Fruit fly (Drosophila melanogaster) whole organism, prepupa: Measurements from ENCODE around the gene CG14543.

Source experiments
- CG10631 ChIP-seq: fragments of 200-800 bp; sonication (Bioruptor generic); optimal IDR thresholded peaks from 2 replicates; lab custom pipeline; 2016; ENCODE audit warnings: missing biosample characterization, missing genetic modification characterization
- CG10669 ChIP-seq: fragments of 200-800 bp; sonication (Bioruptor generic); optimal IDR thresholded peaks from 3 replicates; lab custom pipeline; 2018; ENCODE audit warnings: missing biosample characterization, mild to moderate bottlenecking, missing genetic modification characterization, moderate library complexity
- CG11294 ChIP-seq: fragments of 200-800 bp; sonication (Bioruptor generic); IDR thresholded peaks from 2 replicates; pipeline ENCODE4 v1.3.6; 2022; ENCODE audit warnings: missing biosample characterization, missing genetic modification characterization
- CG11762 ChIP-seq: fragments of 200-800 bp; sonication (Bioruptor generic); optimal IDR thresholded peaks from 3 replicates; lab custom pipeline; 2016; ENCODE audit warnings: missing biosample characterization, missing genetic modification characterization; ENCODE audit not compliant: insufficient read depth
- CG15336 ChIP-seq: fragments of 200-800 bp; sonication (Bioruptor generic); IDR thresholded peaks from 2 replicates; pipeline ENCODE4 v1.3.6; 2022; ENCODE audit warnings: missing biosample characterization, missing genetic modification characterization
- CG1621 ChIP-seq: fragments of 200-800 bp; sonication (Bioruptor generic); optimal IDR thresholded peaks from 3 replicates; lab custom pipeline; 2018; ENCODE audit warnings: missing biosample characterization, mild to moderate bottlenecking, missing genetic modification characterization
- CG16779 ChIP-seq: fragments of 200-800 bp; sonication (Bioruptor generic); optimal IDR thresholded peaks from 3 replicates; lab custom pipeline; 2017; ENCODE audit warnings: missing biosample characterization, mild to moderate bottlenecking, missing genetic modification characterization
- CG3032 ChIP-seq: fragments of 200-800 bp; optimal IDR thresholded peaks from 2 replicates; lab custom pipeline; 2019; ENCODE audit warnings: missing biosample characterization, mild to moderate bottlenecking, missing genetic modification characterization, moderate library complexity
- CG31627 ChIP-seq: fragments of 200-800 bp; sonication (Bioruptor generic); optimal IDR thresholded peaks from 3 replicates; lab custom pipeline; 2016; ENCODE audit warnings: missing biosample characterization, missing genetic modification characterization
- CG32006 ChIP-seq: fragments of 200-800 bp; sonication (Bioruptor generic); optimal IDR thresholded peaks from 3 replicates; lab custom pipeline; 2017; ENCODE audit warnings: missing biosample characterization, mild to moderate bottlenecking, missing genetic modification characterization
- CG34406 ChIP-seq: fragments of 200-800 bp; sonication (Bioruptor generic); optimal IDR thresholded peaks from 3 replicates; lab custom pipeline; 2016; ENCODE audit warnings: missing biosample characterization, missing genetic modification characterization
- CG4318 ChIP-seq: fragments of 200-800 bp; sonication (Bioruptor generic); optimal IDR thresholded peaks from 3 replicates; lab custom pipeline; 2017; ENCODE audit warnings: missing biosample characterization, mild to moderate bottlenecking, missing genetic modification characterization
- CG6163 ChIP-seq: fragments of 200-800 bp; sonication (Bioruptor generic); IDR thresholded peaks from 3 replicates; pipeline ENCODE4 v1.3.6; 2022; ENCODE audit warnings: missing biosample characterization, missing genetic modification characterization
- CG6276 ChIP-seq: fragments of 200-800 bp; sonication (Bioruptor generic); optimal IDR thresholded peaks from 2 replicates; lab custom pipeline; 2017; ENCODE audit warnings: missing biosample characterization, mild to moderate bottlenecking, missing genetic modification characterization
- CG6808 ChIP-seq: fragments of 200-800 bp; sonication (Bioruptor generic); optimal IDR thresholded peaks from 3 replicates; lab custom pipeline; 2017; ENCODE audit warnings: missing biosample characterization, missing genetic modification characterization, mild to moderate bottlenecking, moderate library complexity, missing genetic modification reagents
- CG6854 ChIP-seq: fragments of 200-800 bp; sonication (Bioruptor generic); optimal IDR thresholded peaks from 2 replicates; lab custom pipeline; 2017; ENCODE audit warnings: missing biosample characterization, mild to moderate bottlenecking, missing genetic modification characterization
- CG8319 ChIP-seq: fragments of 200-800 bp; sonication (Bioruptor generic); optimal IDR thresholded peaks from 3 replicates; lab custom pipeline; 2016; ENCODE audit warnings: missing biosample characterization, missing genetic modification characterization
- CG8632 ChIP-seq: fragments of 200-800 bp; sonication (Bioruptor generic); optimal IDR thresholded peaks from 3 replicates; lab custom pipeline; 2016; ENCODE audit warnings: missing biosample characterization, missing genetic modification characterization
- CG9139 ChIP-seq: fragments of 200-800 bp; sonication (Bioruptor generic); optimal IDR thresholded peaks from 3 replicates; lab custom pipeline; 2017; ENCODE audit warnings: missing biosample characterization, mild to moderate bottlenecking, missing genetic modification characterization
- Eip75B ChIP-seq: fragments of 200-800 bp; sonication (Bioruptor generic); optimal IDR thresholded peaks from 3 replicates; lab custom pipeline; 2016; ENCODE audit warnings: missing biosample characterization, missing genetic modification characterization
- Eip78C ChIP-seq: fragments of 200-800 bp; sonication (Bioruptor generic); peaks from one replicate; lab custom pipeline; 2016; ENCODE audit warnings: missing biosample characterization, missing genetic modification characterization
- Ets21C ChIP-seq: fragments of 200-800 bp; sonication (Bioruptor generic); optimal IDR thresholded peaks from 3 replicates; lab custom pipeline; 2016; ENCODE audit warnings: missing biosample characterization, missing genetic modification characterization
- Ets96B ChIP-seq: fragments of 200-800 bp; optimal IDR thresholded peaks from 2 replicates; lab custom pipeline; 2019; ENCODE audit warnings: missing biosample characterization, mild to moderate bottlenecking, missing genetic modification characterization, moderate library complexity
- Hr38 ChIP-seq: sonication (Bioruptor generic); optimal IDR thresholded peaks from 2 replicates; lab custom pipeline; 2016; ENCODE audit warnings: missing biosample characterization, missing genetic modification characterization
- Hr4 ChIP-seq: fragments of 200-800 bp; sonication (Bioruptor generic); optimal IDR thresholded peaks from 3 replicates; lab custom pipeline; 2016; ENCODE audit warnings: missing biosample characterization, missing genetic modification characterization
- Lpt ChIP-seq: fragments of 200-800 bp; sonication (Bioruptor generic); optimal IDR thresholded peaks from 3 replicates; lab custom pipeline; 2016; ENCODE audit warnings: missing biosample characterization, missing genetic modification characterization
- Met ChIP-seq: fragments of 200-800 bp; sonication (Bioruptor generic); optimal IDR thresholded peaks from 3 replicates; lab custom pipeline; 2016; ENCODE audit warnings: missing biosample characterization, missing genetic modification characterization
- OdsH ChIP-seq: fragments of 200-800 bp; sonication (Bioruptor generic); optimal IDR thresholded peaks from 3 replicates; lab custom pipeline; 2016; ENCODE audit warnings: missing biosample characterization, missing genetic modification characterization
- Smox ChIP-seq: fragments of 200-800 bp; sonication (Bioruptor generic); optimal IDR thresholded peaks from 3 replicates; lab custom pipeline; 2016; ENCODE audit warnings: missing biosample characterization, missing genetic modification characterization
- Sox102F ChIP-seq: fragments of 200-800 bp; sonication (Bioruptor generic); optimal IDR thresholded peaks from 2 replicates; lab custom pipeline; 2016; ENCODE audit warnings: missing biosample characterization, mild to moderate bottlenecking, missing genetic modification characterization
- Sox15 ChIP-seq: fragments of 200-800 bp; sonication (Bioruptor generic); optimal IDR thresholded peaks from 3 replicates; lab custom pipeline; 2016; ENCODE audit warnings: missing biosample characterization, missing genetic modification characterization
- achi ChIP-seq: fragments of 200-800 bp; sonication (Bioruptor generic); optimal IDR thresholded peaks from 3 replicates; lab custom pipeline; 2016; ENCODE audit warnings: missing biosample characterization, missing genetic modification characterization
- acj6 ChIP-seq: fragments of 200-800 bp; sonication (Bioruptor generic); optimal IDR thresholded peaks from 3 replicates; lab custom pipeline; 2016; ENCODE audit warnings: missing biosample characterization, missing genetic modification characterization
- cyc ChIP-seq: fragments of 200-800 bp; sonication (Bioruptor generic); optimal IDR thresholded peaks from 3 replicates; lab custom pipeline; 2016; ENCODE audit warnings: missing biosample characterization, missing genetic modification characterization
- dac ChIP-seq: fragments of 200-800 bp; sonication (Bioruptor generic); optimal IDR thresholded peaks from 2 replicates; lab custom pipeline; 2017; ENCODE audit warnings: missing biosample characterization, mild to moderate bottlenecking, missing genetic modification characterization
- dsx ChIP-seq: fragments of 200-800 bp; optimal IDR thresholded peaks from 3 replicates; lab custom pipeline; 2019; ENCODE audit warnings: missing biosample characterization, mild to moderate bottlenecking, missing genetic modification characterization, moderate library complexity; ENCODE audit not compliant: poor library complexity, severe bottlenecking
- eg ChIP-seq: fragments of 200-800 bp; sonication (Bioruptor generic); IDR thresholded peaks from 3 replicates; pipeline ENCODE4 v1.3.6; 2022; ENCODE audit warnings: missing biosample characterization, missing genetic modification characterization
- esn ChIP-seq: fragments of 200-800 bp; sonication (Bioruptor generic); optimal IDR thresholded peaks from 2 replicates; lab custom pipeline; 2016; ENCODE audit warnings: missing biosample characterization, mild to moderate bottlenecking, missing genetic modification characterization, moderate library complexity
- fd59A ChIP-seq: fragments of 200-800 bp; sonication (Bioruptor generic); optimal IDR thresholded peaks from 2 replicates; lab custom pipeline; 2017; ENCODE audit warnings: missing biosample characterization, mild to moderate bottlenecking, missing genetic modification characterization, missing genetic modification reagents
- fd85E ChIP-seq: fragments of 200-800 bp; sonication (Bioruptor generic); optimal IDR thresholded peaks from 3 replicates; lab custom pipeline; 2016; ENCODE audit warnings: missing biosample characterization, missing genetic modification characterization
- fkh ChIP-seq: fragments of 200-800 bp; sonication (Bioruptor generic); optimal IDR thresholded peaks from 3 replicates; lab custom pipeline; 2017; ENCODE audit warnings: missing biosample characterization, mild to moderate bottlenecking, missing genetic modification characterization, moderate library complexity
- lz ChIP-seq: fragments of 200-800 bp; sonication (Bioruptor generic); optimal IDR thresholded peaks from 3 replicates; lab custom pipeline; 2016; ENCODE audit warnings: missing biosample characterization, missing genetic modification characterization
- net ChIP-seq: fragments of 200-800 bp; sonication (Bioruptor generic); optimal IDR thresholded peaks from 3 replicates; lab custom pipeline; 2016; ENCODE audit warnings: missing biosample characterization, missing genetic modification characterization
- pdm3 ChIP-seq: fragments of 200-800 bp; sonication (Bioruptor generic); optimal IDR thresholded peaks from 3 replicates; lab custom pipeline; 2016; ENCODE audit warnings: missing biosample characterization, missing genetic modification characterization
- salr ChIP-seq, 2 experiments: fragments of 200-800 bp; sonication (Bioruptor generic); optimal IDR thresholded peaks; 3 replicates each; lab custom pipeline; 2016 to 2018; ENCODE audit warnings: missing biosample characterization in 2 of 2, missing genetic modification characterization in 2 of 2, mild to moderate bottlenecking in 1 of 2
- spab ChIP-seq: fragments of 200-800 bp; sonication (Bioruptor generic); optimal IDR thresholded peaks from 2 replicates; lab custom pipeline; 2017; ENCODE audit warnings: missing biosample characterization, mild to moderate bottlenecking, missing genetic modification characterization, missing genetic modification reagents
- svp ChIP-seq: fragments of 200-800 bp; sonication (Bioruptor generic); peaks from one replicate; lab custom pipeline; 2016; ENCODE audit warnings: missing biosample characterization, missing genetic modification characterization
- topi ChIP-seq: fragments of 200-800 bp; sonication (Bioruptor generic); optimal IDR thresholded peaks from 3 replicates; lab custom pipeline; 2016; ENCODE audit warnings: missing biosample characterization, missing genetic modification characterization

CG14543 gene

dm6 chr3R:26105924-26106494 is 49.6 kb downstream of the CG14543 start (continued):
- TF ChIP-seq fd59A (GFP tag; lab: Kevin White, UChicago) (no peak), OdsH (peak; percentile 27), CG1621 (no peak), fkh (GFP tag; lab: Kevin White, UChicago) (no peak), CG3032 (tag; lab: Kevin White, UChicago) (no peak), CG15336 (peak; percentile 68), fd85E (no peak), CG16779 (tag; lab: Kevin White, UChicago) (no peak)

dm6 chr3R:26106595-26107152 is 50.2 kb downstream of the CG14543 start, which contains the start of gene Cipc:
Cipc (plus strand) TSS chr3R:26106868.
- TF ChIP-seq Ets96B (tag; lab: Kevin White, UChicago): peak; percentile 6
- peak; percentile 86 for TF ChIP-seq eg (GFP tag; lab: Robert Waterston, UW)
- peak; percentile 30 for TF ChIP-seq dsx
- peak; percentile 54 for TF ChIP-seq acj6
- peak; percentile 30 for TF ChIP-seq spab
- peak; percentile 53 for TF ChIP-seq fkh (GFP tag; lab: Kevin White, UChicago)
- TF ChIP-seq Smox: peak; percentile 14
- TF ChIP-seq fd85E: peak; percentile 60
- TF ChIP-seq CG9139 (GFP tag; lab: Kevin White, UChicago): peak; percentile 56
- TF ChIP-seq cyc (GFP tag; lab: Kevin White, UChicago): peak; percentile 56
- peak; percentile 53 for TF ChIP-seq net (GFP tag; lab: Kevin White, UChicago)
- TF ChIP-seq topi (GFP tag; lab: Kevin White, UChicago): peak; percentile 72
- peak; percentile 49 for TF ChIP-seq CG16779 (tag; lab: Kevin White, UChicago)
- no peak for TF ChIP-seq Hr38
- peak; percentile 83 for TF ChIP-seq CG6854 (GFP tag; lab: Kevin White, UChicago)
- peak; percentile 50 for TF ChIP-seq dac
- peak; percentile 76 for TF ChIP-seq Lpt (GFP tag; lab: Kevin White, UChicago)
- TF ChIP-seq CG6163: peak; percentile 54; the same call in 2 of the 3 replicates
- peak; percentile 21 for TF ChIP-seq CG10631 (GFP tag; lab: Kevin White, UChicago)
- peak; percentile 81 for TF ChIP-seq achi (GFP tag; lab: Kevin White, UChicago)
- peak; percentile 74 for TF ChIP-seq CG11294 (GFP tag; lab: Robert Waterston, UW)
- no peak for TF ChIP-seq Met (GFP tag; lab: Kevin White, UChicago)
- peak; percentile 71 for TF ChIP-seq CG15336
- TF ChIP-seq CG34406 (GFP tag; lab: Kevin White, UChicago): peak; percentile 66
- TF ChIP-seq fd59A (GFP tag; lab: Kevin White, UChicago): no peak
- TF ChIP-seq Ets21C: no peak
- TF ChIP-seq CG32006: peak; percentile 74
- peak; percentile 26 for TF ChIP-seq OdsH
- TF ChIP-seq CG8319 (GFP tag; lab: Kevin White, UChicago): peak; percentile 46
- TF ChIP-seq salr (GFP tag; optimal IDR thresholded peaks at IDR 0.05; lab: Kevin White, UChicago): no peak
- peak; percentile 28 for TF ChIP-seq Sox102F
- peak; percentile 36 for TF ChIP-seq Hr4 (GFP tag; lab: Kevin White, UChicago)
- peak; percentile 45 for TF ChIP-seq CG1621
- TF ChIP-seq CG8632: peak; percentile 37
- TF ChIP-seq CG6808 (GFP tag; lab: Kevin White, UChicago): peak; percentile 39
- TF ChIP-seq esn: peak; percentile 52
- peak; percentile 29 for TF ChIP-seq pdm3
- TF ChIP-seq svp (GFP tag; lab: Kevin White, UChicago): peak; percentile 88
- peak; percentile 52 for TF ChIP-seq CG4318 (GFP tag; lab: Kevin White, UChicago)
- no peak for TF ChIP-seq CG31627 (GFP tag; lab: Kevin White, UChicago)
- no peak for TF ChIP-seq Sox15 (GFP tag; lab: Kevin White, UChicago)
- peak; percentile 61 for TF ChIP-seq CG11762 (GFP tag; lab: Kevin White, UChicago)
- no peak for TF ChIP-seq Eip75B (GFP tag; lab: Kevin White, UChicago)
- TF ChIP-seq lz (GFP tag; lab: Kevin White, UChicago): peak; percentile 6
- TF ChIP-seq CG10669 (GFP tag; lab: Kevin White, UChicago): peak; percentile 37
- peak; percentile 94 for TF ChIP-seq Eip78C (GFP tag; lab: Kevin White, UChicago)
- TF ChIP-seq CG6276 (GFP tag; lab: Kevin White, UChicago): peak; percentile 84
